Worm (Caenorhabditis elegans) whole organism, late embryonic: ENCODE results near the gene ttr-29.

Experiments
- ama-1 ChIP-seq: fragments of 150-350 bp; optimal IDR thresholded peaks from 2 replicates; lab custom pipeline; 2014
- fkh-10 ChIP-seq: fragments of 150-350 bp; optimal IDR thresholded peaks from 2 replicates; lab custom pipeline; 2014; ENCODE audit warnings: missing biosample characterization, missing genetic modification reagents, missing genetic modification characterization
- pha-4 ChIP-seq: fragments of 150-350 bp; optimal IDR thresholded peaks from 2 replicates; lab custom pipeline; 2018; ENCODE audit warnings: missing biosample characterization, missing genetic modification reagents, missing genetic modification characterization

ce11 chrV:12896850-12897249, 9.8 kb downstream of the ttr-29 start:
- TF ChIP-seq ama-1: no peak
- no peak for TF ChIP-seq pha-4 (tag; lab: Kevin White, UChicago)
- TF ChIP-seq fkh-10 (GFP tag; lab: Kevin White, UChicago): no peak
